Worm (Caenorhabditis elegans) whole organism, early embryonic: ENCODE measurements around the gene arrd-15.

Experiments
- ama-1 ChIP-seq: fragments of 150-350 bp; optimal IDR thresholded peaks from 2 replicates; lab custom pipeline; 2014
- hnd-1 ChIP-seq: sonication (generic microtip); optimal IDR thresholded peaks from 2 replicates; lab custom pipeline; 2016; ENCODE audit warnings: missing genetic modification characterization, missing compliant biosample characterization
- sea-1 ChIP-seq: fragments of 200-800 bp; sonication (Bioruptor generic); conservative IDR thresholded peaks from 2 replicates; pipeline ENCODE4 v1.3.6; 2022; ENCODE audit warnings: missing genetic modification characterization, missing compliant biosample characterization

ce11 chrIII:8949147-8949546 lies 19.3 kb downstream of the arrd-15 start:
- TF ChIP-seq ama-1 (no peak), sea-1 (GFP tag; lab: Robert Waterston, UW) (no peak), hnd-1 (tag; lab: Kevin White, UChicago) (no peak)
